Worm (Caenorhabditis elegans) whole organism, young adult: ENCODE measurements around the gene hcp-2.

Experiments used
- C17E4.6 ChIP-seq: fragments of 200-800 bp; sonication (Bioruptor generic); IDR thresholded peaks from 2 replicates; pipeline ENCODE4 v1.3.6; 2022; ENCODE audit warnings: missing genetic modification reagents, missing genetic modification characterization, missing compliant biosample characterization
- F10E7.11 ChIP-seq: sonication (generic microtip); optimal IDR thresholded peaks from 2 replicates; lab custom pipeline; 2017; ENCODE audit warnings: mild to moderate bottlenecking, missing genetic modification characterization, moderate library complexity, missing compliant biosample characterization
- F33H1.4 ChIP-seq: fragments of 200-800 bp; sonication (Bioruptor generic); IDR thresholded peaks from 2 replicates; pipeline ENCODE4 v1.3.6; 2022; ENCODE audit warnings: missing genetic modification reagents, missing genetic modification characterization, missing compliant biosample characterization
- F52B5.7 ChIP-seq: sonication (generic microtip); optimal IDR thresholded peaks from 2 replicates; lab custom pipeline; 2016; ENCODE audit warnings: mild to moderate bottlenecking, missing genetic modification characterization, missing compliant biosample characterization
- K11D2.4 ChIP-seq: fragments of 200-800 bp; sonication (Bioruptor generic); IDR thresholded peaks from 2 replicates; pipeline ENCODE4 v1.3.6; 2022; ENCODE audit warnings: missing genetic modification reagents, missing genetic modification characterization, missing compliant biosample characterization
- T07F8.4 ChIP-seq: sonication (generic microtip); optimal IDR thresholded peaks from 2 replicates; lab custom pipeline; 2016; ENCODE audit warnings: mild to moderate bottlenecking, missing genetic modification characterization, moderate library complexity, missing compliant biosample characterization
- ekl-4 ChIP-seq: fragments of 200-800 bp; sonication (Bioruptor generic); IDR thresholded peaks from 2 replicates; pipeline ENCODE4 v1.3.6; 2022; ENCODE audit warnings: missing genetic modification reagents, missing genetic modification characterization, missing compliant biosample characterization
- him-1 ChIP-seq: sonication (generic microtip); optimal IDR thresholded peaks from 2 replicates; lab custom pipeline; 2016; ENCODE audit warnings: missing genotype, missing genetic modification reagents, missing genetic modification characterization, missing compliant biosample characterization
- lin-26 ChIP-seq: fragments of 200-800 bp; sonication (Bioruptor generic); IDR thresholded peaks from 2 replicates; pipeline ENCODE4 v1.3.6; 2022; ENCODE audit warnings: missing genetic modification reagents, missing genetic modification characterization, missing compliant biosample characterization
- nhr-90 ChIP-seq: sonication (generic microtip); optimal IDR thresholded peaks from 2 replicates; lab custom pipeline; 2016; ENCODE audit warnings: missing genotype, mild to moderate bottlenecking, missing genetic modification characterization, missing compliant biosample characterization
- pha-4 ChIP-seq: fragments of 150-350 bp; sonication (generic microtip); optimal IDR thresholded peaks from 2 replicates; lab custom pipeline; 2014; ENCODE audit warnings: missing biosample characterization, missing genetic modification reagents, missing genetic modification characterization
- snpc-1.3 ChIP-seq: sonication (generic microtip); optimal IDR thresholded peaks from 2 replicates; lab custom pipeline; 2017; ENCODE audit warnings: missing genetic modification characterization, mild to moderate bottlenecking, missing compliant biosample characterization, antibody characterized with exemption, moderate library complexity, missing genotype, missing genetic modification reagents; ENCODE audit not compliant: insufficient read depth
- snpc-4 ChIP-seq, 5 experiments: fragments of 150-350 bp in 1 of 5; sonication (generic microtip) in 4 of 5; optimal IDR thresholded peaks; 2 replicates each; lab custom pipeline; 2014 to 2018; ENCODE audit warnings: missing genetic modification characterization in 5 of 5, missing biosample characterization in 3 of 5, antibody characterized with exemption in 2 of 5, mild to moderate bottlenecking in 2 of 5, missing compliant biosample characterization in 2 of 5, missing genotype in 2 of 5, moderate library complexity in 2 of 5, missing genetic modification reagents in 1 of 5

DNA sequence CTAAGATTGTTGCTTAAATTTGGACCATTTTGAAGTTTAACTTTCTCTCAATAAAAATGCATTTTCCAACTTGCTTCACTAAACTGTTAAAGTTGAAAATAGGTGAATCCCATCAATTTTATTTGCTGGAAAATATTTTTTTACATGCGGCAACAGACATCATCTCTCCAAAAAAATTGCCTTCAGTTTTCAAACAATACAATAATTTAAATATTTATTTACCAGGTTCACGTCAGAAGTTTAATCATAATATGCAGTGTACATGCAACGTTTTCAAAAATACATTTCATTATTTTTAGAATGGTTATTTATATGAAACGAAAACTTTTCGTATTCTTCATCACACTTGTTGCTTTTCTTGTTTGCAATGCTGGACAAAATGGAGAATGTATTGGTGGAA is 14.7 kb upstream of the hcp-2 start, which contains the start of gene T06E4.5:
- TF ChIP-seq lin-26 (GFP tag; lab: Robert Waterston, UW) (no peak), pha-4 (no peak), F52B5.7 (tag; lab: Kevin White, UChicago) (no peak), snpc-4 (GFP tag; optimal IDR thresholded peaks at IDR 0.05; lab: Kevin White, UChicago) (no peak), snpc-4 (tag; optimal IDR thresholded peaks at IDR 0.05; lab: Kevin White, UChicago) (no peak), F33H1.4 (GFP tag; lab: Robert Waterston, UW) (no peak), F10E7.11 (tag; lab: Kevin White, UChicago) (no peak), him-1 (tag; lab: Kevin White, UChicago) (no peak), C17E4.6 (GFP tag; lab: Robert Waterston, UW) (no peak), ekl-4 (no peak), nhr-90 (no peak), T07F8.4 (no peak), K11D2.4 (GFP tag; lab: Robert Waterston, UW) (no peak), snpc-1.3 (tag; lab: Kevin White, UChicago) (no peak)
